In genomic region chr2L:8717618-8718336, dm6 we compare ENCODE assay signal across 5 fruit fly cellular contexts.
A peak's percentile ranks its signal among the peaks of the same experiment; 100 is the strongest.
TF ChIP-seq lines count a peak whose summit lies in the region.

No protein-coding gene starts in this region.

- peak; percentile 64 for TF ChIP-seq CTCF in whole organism, embryonic (GFP tag; optimal IDR thresholded peaks at IDR 0.05; lab: Kevin White, UChicago)

TF ChIP-seq in whole organism, adult, 20 proteins besides CTCF, POLR2A, EP300 and RAD21 (continues in another document):
- peak; percentile 73 for TF ChIP-seq pad (GFP tag; optimal IDR thresholded peaks at IDR 0.05; lab: Kevin White, UChicago)
- peak; percentile 77 for TF ChIP-seq toe (GFP tag; optimal IDR thresholded peaks at IDR 0.05; lab: Kevin White, UChicago)
- peak; percentile 49 for TF ChIP-seq Crg-1 (GFP tag; optimal IDR thresholded peaks at IDR 0.05; lab: Kevin White, UChicago)
- TF ChIP-seq Hr96 (GFP tag; optimal IDR thresholded peaks at IDR 0.05; lab: Kevin White, UChicago): peak; percentile 48
- TF ChIP-seq CG11617 (GFP tag; optimal IDR thresholded peaks at IDR 0.05; lab: Kevin White, UChicago): peak; percentile 96
- TF ChIP-seq kay (GFP tag; lab: Kevin White, UChicago; ENCODE audit: borderline replicate concordance): peak; percentile 70
- peak; percentile 79 for TF ChIP-seq tj (GFP tag; optimal IDR thresholded peaks at IDR 0.05; lab: Kevin White, UChicago)
- peak; percentile 67 for TF ChIP-seq Clk (GFP tag; optimal IDR thresholded peaks at IDR 0.05; lab: Kevin White, UChicago)
- peak; percentile 59 for TF ChIP-seq cic (GFP tag; optimal IDR thresholded peaks at IDR 0.05; lab: Kevin White, UChicago)
- TF ChIP-seq CG7045 (GFP tag; optimal IDR thresholded peaks at IDR 0.05; lab: Kevin White, UChicago): peak; percentile 94
- TF ChIP-seq bab1 (GFP tag; optimal IDR thresholded peaks at IDR 0.05; lab: Kevin White, UChicago): peak; percentile 79
- TF ChIP-seq CG7101 (tag; optimal IDR thresholded peaks at IDR 0.05; lab: Kevin White, UChicago): peak; percentile 89
- TF ChIP-seq CG33017 (tag; optimal IDR thresholded peaks at IDR 0.05; lab: Kevin White, UChicago): peak; percentile 86
- peak; percentile 78 for TF ChIP-seq CG12768 (GFP tag; optimal IDR thresholded peaks at IDR 0.05; lab: Kevin White, UChicago)
- peak; percentile 61 for TF ChIP-seq CG1620 (GFP tag; optimal IDR thresholded peaks at IDR 0.05; lab: Kevin White, UChicago)
- peak; percentile 87 for TF ChIP-seq CG5204 (GFP tag; optimal IDR thresholded peaks at IDR 0.05; lab: Kevin White, UChicago)
- peak; percentile 71 for TF ChIP-seq Mnt (GFP tag; optimal IDR thresholded peaks at IDR 0.05; lab: Kevin White, UChicago)
- peak; percentile 13 for TF ChIP-seq ovo (GFP tag; optimal IDR thresholded peaks at IDR 0.05; lab: Kevin White, UChicago)

TF ChIP-seq in whole organism, embryonic, 481 proteins besides CTCF, POLR2A, EP300 and RAD21 (continues in another document):
- no peak for TF ChIP-seq knrl (GFP tag; IDR thresholded peaks at IDR 0.05; lab: Robert Waterston, UW; ENCODE audit: partially characterized antibody)
- TF ChIP-seq CG8281 (tag; optimal IDR thresholded peaks at IDR 0.05; lab: Kevin White, UChicago): peak; percentile 66
- TF ChIP-seq CG2678 (tag; optimal IDR thresholded peaks at IDR 0.05; lab: Kevin White, UChicago): peak; percentile 96
- TF ChIP-seq kay (GFP tag; optimal IDR thresholded peaks at IDR 0.05; lab: Kevin White, UChicago): peak; percentile 86
- peak; percentile 86 for TF ChIP-seq Fer3 (tag; optimal IDR thresholded peaks at IDR 0.05; lab: Kevin White, UChicago)
- TF ChIP-seq bsh (GFP tag; optimal IDR thresholded peaks at IDR 0.05; lab: Kevin White, UChicago): peak; percentile 80 to 83
- no peak for TF ChIP-seq CG6791 (GFP tag; IDR thresholded peaks at IDR 0.05; lab: Robert Waterston, UW; ENCODE audit: partially characterized antibody)
- peak; percentile 100 for TF ChIP-seq chinmo (GFP tag; IDR thresholded peaks at IDR 0.05; lab: Robert Waterston, UW; ENCODE audit: partially characterized antibody)
- TF ChIP-seq Abd-B (GFP tag; optimal IDR thresholded peaks at IDR 0.05; lab: Kevin White, UChicago): peak; percentile 86
- peak; percentile 89 for TF ChIP-seq Max (GFP tag; optimal IDR thresholded peaks at IDR 0.05; lab: Kevin White, UChicago)
- peak; percentile 85 for TF ChIP-seq CG16815 (GFP tag; optimal IDR thresholded peaks at IDR 0.05; lab: Kevin White, UChicago)
- TF ChIP-seq Hmr (GFP tag; optimal IDR thresholded peaks at IDR 0.05; lab: Kevin White, UChicago): peak; percentile 95
- TF ChIP-seq Jarid2 (GFP tag; optimal IDR thresholded peaks at IDR 0.05; lab: Kevin White, UChicago): peak; percentile 63
- TF ChIP-seq CG14667 (GFP tag; IDR thresholded peaks at IDR 0.05; lab: Robert Waterston, UW): peak; percentile 42; the same call in 1 of the 2 replicates
- peak; percentile 66 for TF ChIP-seq HLH54F (GFP tag; optimal IDR thresholded peaks at IDR 0.05; lab: Kevin White, UChicago)
- peak; percentile 86 for TF ChIP-seq vvl (GFP tag; IDR thresholded peaks at IDR 0.05; lab: Robert Waterston, UW)
- TF ChIP-seq CG10959 (GFP tag; IDR thresholded peaks at IDR 0.05; lab: Robert Waterston, UW): no peak
- TF ChIP-seq Usf (GFP tag; optimal IDR thresholded peaks at IDR 0.05; lab: Kevin White, UChicago): peak; percentile 75

TF ChIP-seq in whole organism, prepupa, 60 proteins besides CTCF, POLR2A, EP300 and RAD21 (continues in another document):
- TF ChIP-seq CG11294 (GFP tag; IDR thresholded peaks at IDR 0.05; lab: Robert Waterston, UW): peak; percentile 77; the same call in 1 of the 2 replicates
- peak; percentile 92 for TF ChIP-seq achi (GFP tag; optimal IDR thresholded peaks at IDR 0.05; lab: Kevin White, UChicago)
- TF ChIP-seq net (GFP tag; optimal IDR thresholded peaks at IDR 0.05; lab: Kevin White, UChicago): peak; percentile 92
- TF ChIP-seq fd59A (GFP tag; optimal IDR thresholded peaks at IDR 0.05; lab: Kevin White, UChicago): peak; percentile 93
- peak; percentile 85 for TF ChIP-seq Eip75B (GFP tag; optimal IDR thresholded peaks at IDR 0.05; lab: Kevin White, UChicago)
- peak; percentile 92 for TF ChIP-seq CG34406 (GFP tag; optimal IDR thresholded peaks at IDR 0.05; lab: Kevin White, UChicago)
- TF ChIP-seq CG10669 (GFP tag; optimal IDR thresholded peaks at IDR 0.05; lab: Kevin White, UChicago): peak; percentile 83
- TF ChIP-seq CG11762 (GFP tag; optimal IDR thresholded peaks at IDR 0.05; lab: Kevin White, UChicago; ENCODE audit: insufficient read depth): peak; percentile 83
- TF ChIP-seq CG16779 (tag; optimal IDR thresholded peaks at IDR 0.05; lab: Kevin White, UChicago): peak; percentile 83
- TF ChIP-seq Ets96B (tag; optimal IDR thresholded peaks at IDR 0.05; lab: Kevin White, UChicago): peak; percentile 91
- peak; percentile 81 for TF ChIP-seq Sox15 (GFP tag; optimal IDR thresholded peaks at IDR 0.05; lab: Kevin White, UChicago)
- peak; percentile 91 for TF ChIP-seq CG4318 (GFP tag; optimal IDR thresholded peaks at IDR 0.05; lab: Kevin White, UChicago)
- peak; percentile 89 for TF ChIP-seq CG6792 (GFP tag; optimal IDR thresholded peaks at IDR 0.05; lab: Kevin White, UChicago)
- TF ChIP-seq acj6 (GFP tag; optimal IDR thresholded peaks at IDR 0.05; lab: Kevin White, UChicago): peak; percentile 92
- peak; percentile 80 for TF ChIP-seq CG8319 (GFP tag; optimal IDR thresholded peaks at IDR 0.05; lab: Kevin White, UChicago)
- TF ChIP-seq spab (GFP tag; optimal IDR thresholded peaks at IDR 0.05; lab: Kevin White, UChicago): peak; percentile 87
- peak; percentile 82 for TF ChIP-seq CG31627 (GFP tag; optimal IDR thresholded peaks at IDR 0.05; lab: Kevin White, UChicago)
- no peak for TF ChIP-seq Eip93F (GFP tag; optimal IDR thresholded peaks at IDR 0.05; lab: Kevin White, UChicago)

TF ChIP-seq in whole organism, pupa, 21 proteins besides CTCF, POLR2A, EP300 and RAD21 (continues in another document):
- TF ChIP-seq EcR (GFP tag; optimal IDR thresholded peaks at IDR 0.05; lab: Kevin White, UChicago): peak; percentile 84
- TF ChIP-seq CG4496 (GFP tag; IDR thresholded peaks at IDR 0.05; lab: Robert Waterston, UW): peak; percentile 77; the same call in 2 of the 3 replicates
- peak; percentile 93 for TF ChIP-seq CG15710 (tag; optimal IDR thresholded peaks at IDR 0.05; lab: Kevin White, UChicago)
- peak; percentile 76 for TF ChIP-seq CG32121 (GFP tag; IDR thresholded peaks at IDR 0.05; lab: Robert Waterston, UW)
- TF ChIP-seq CG34367 (tag; optimal IDR thresholded peaks at IDR 0.05; lab: Kevin White, UChicago): peak; percentile 84
- TF ChIP-seq D1 (tag; optimal IDR thresholded peaks at IDR 0.05; lab: Kevin White, UChicago): peak; percentile 95
- peak; percentile 72 for TF ChIP-seq Pif1A (GFP tag; optimal IDR thresholded peaks at IDR 0.05; lab: Kevin White, UChicago)
- TF ChIP-seq CG12605 (GFP tag; IDR thresholded peaks at IDR 0.05; lab: Robert Waterston, UW): peak; percentile 78
- TF ChIP-seq rn (GFP tag; IDR thresholded peaks at IDR 0.05; lab: Robert Waterston, UW): peak; percentile 55; the same call in 1 of the 2 replicates
- peak; percentile 49 for TF ChIP-seq CG13204 (GFP tag; optimal IDR thresholded peaks at IDR 0.05; lab: Kevin White, UChicago)
- TF ChIP-seq Pif1B (GFP tag; optimal IDR thresholded peaks at IDR 0.05; lab: Kevin White, UChicago): peak; percentile 78
- peak; percentile 84 for TF ChIP-seq Snoo (tag; optimal IDR thresholded peaks at IDR 0.05; lab: Kevin White, UChicago)
- peak; percentile 94 for TF ChIP-seq CG8159 (tag; optimal IDR thresholded peaks at IDR 0.05; lab: Kevin White, UChicago)
- peak; percentile 87 for TF ChIP-seq CG17806 (tag; optimal IDR thresholded peaks at IDR 0.05; lab: Kevin White, UChicago)
- peak; percentile 93 for TF ChIP-seq CG8301 (tag; optimal IDR thresholded peaks at IDR 0.05; lab: Kevin White, UChicago)
- TF ChIP-seq fd96Ca (GFP tag; IDR thresholded peaks at IDR 0.05; lab: Robert Waterston, UW): peak; percentile 80; the same call in 2 of the 3 replicates
- TF ChIP-seq CG10348 (GFP tag; IDR thresholded peaks at IDR 0.05; lab: Robert Waterston, UW): peak; percentile 45; the same call in 1 of the 2 replicates
- peak; percentile 76 for TF ChIP-seq Ets98B (GFP tag; IDR thresholded peaks at IDR 0.05; lab: Robert Waterston, UW)
- peak; percentile 37 for TF ChIP-seq gl (tag; optimal IDR thresholded peaks at IDR 0.05; lab: Kevin White, UChicago)
- TF ChIP-seq CG9948 (tag; optimal IDR thresholded peaks at IDR 0.05; lab: Kevin White, UChicago): peak; percentile 93

TF ChIP-seq in whole organism, wandering third instar larva, 38 proteins besides CTCF, POLR2A, EP300 and RAD21 (continues in another document):
- TF ChIP-seq Hr78 (GFP tag; optimal IDR thresholded peaks at IDR 0.05; lab: Kevin White, UChicago) (no peak), Dfd (GFP tag; optimal IDR thresholded peaks at IDR 0.05; lab: Kevin White, UChicago) (no peak), h (GFP tag; optimal IDR thresholded peaks at IDR 0.05; lab: Kevin White, UChicago) (peak; percentile 88), Myc (optimal IDR thresholded peaks at IDR 0.05; lab: Kevin White, UChicago) (no peak), rgr (GFP tag; optimal IDR thresholded peaks at IDR 0.05; lab: Kevin White, UChicago) (peak; percentile 90), Hr83 (GFP tag; optimal IDR thresholded peaks at IDR 0.05; lab: Kevin White, UChicago; ENCODE audit: poor library complexity, severe bottlenecking) (peak; percentile 95), Rel (GFP tag; optimal IDR thresholded peaks at IDR 0.05; lab: Kevin White, UChicago) (no peak), Rel (tag; optimal IDR thresholded peaks at IDR 0.05; lab: Kevin White, UChicago) (peak; percentile 35), CrebA (GFP tag; optimal IDR thresholded peaks at IDR 0.05; lab: Kevin White, UChicago; ENCODE audit: borderline replicate concordance) (peak; percentile 61), usp (GFP tag; optimal IDR thresholded peaks at IDR 0.05; lab: Kevin White, UChicago) (no peak), Vsx2 (GFP tag; optimal IDR thresholded peaks at IDR 0.05; lab: Kevin White, UChicago; ENCODE audit: partially characterized antibody) (peak; percentile 78), fru (GFP tag; optimal IDR thresholded peaks at IDR 0.05; lab: Kevin White, UChicago) (peak; percentile 88), Dif (GFP tag; optimal IDR thresholded peaks at IDR 0.05; lab: Kevin White, UChicago; ENCODE audit: partially characterized antibody) (peak; percentile 97), Mio (GFP tag; optimal IDR thresholded peaks at IDR 0.05; lab: Kevin White, UChicago) (no peak), foxo (GFP tag; optimal IDR thresholded peaks at IDR 0.05; lab: Kevin White, UChicago) (peak in 1 of 2 experiments; percentile 92), dmrt93B (GFP tag; optimal IDR thresholded peaks at IDR 0.05; lab: Kevin White, UChicago) (peak; percentile 79), jim (GFP tag; optimal IDR thresholded peaks at IDR 0.05; lab: Kevin White, UChicago) (no peak), Jra (GFP tag; optimal IDR thresholded peaks at IDR 0.05; lab: Kevin White, UChicago) (peak; percentile 95), tai (GFP tag; optimal IDR thresholded peaks at IDR 0.05; lab: Kevin White, UChicago) (peak; percentile 0), psq (GFP tag; optimal IDR thresholded peaks at IDR 0.05; lab: Kevin White, UChicago) (peak; percentile 88), N (GFP tag; optimal IDR thresholded peaks at IDR 0.05; lab: Kevin White, UChicago) (no peak), sv (GFP tag; optimal IDR thresholded peaks at IDR 0.05; lab: Kevin White, UChicago) (peak; percentile 86)
